Fruit fly (Drosophila melanogaster) Kc167 (cell line): ENCODE results near the gene Acyp.

Experiments
- Myc ChIP-seq: fragments of >200 bp; optimal IDR thresholded peaks from 2 replicates; lab custom pipeline; 2017; ENCODE audit warnings: missing external identifiers
- h ChIP-seq: fragments of >200 bp; optimal IDR thresholded peaks from 3 replicates; lab custom pipeline; 2018; ENCODE audit warnings: missing external identifiers

DNA sequence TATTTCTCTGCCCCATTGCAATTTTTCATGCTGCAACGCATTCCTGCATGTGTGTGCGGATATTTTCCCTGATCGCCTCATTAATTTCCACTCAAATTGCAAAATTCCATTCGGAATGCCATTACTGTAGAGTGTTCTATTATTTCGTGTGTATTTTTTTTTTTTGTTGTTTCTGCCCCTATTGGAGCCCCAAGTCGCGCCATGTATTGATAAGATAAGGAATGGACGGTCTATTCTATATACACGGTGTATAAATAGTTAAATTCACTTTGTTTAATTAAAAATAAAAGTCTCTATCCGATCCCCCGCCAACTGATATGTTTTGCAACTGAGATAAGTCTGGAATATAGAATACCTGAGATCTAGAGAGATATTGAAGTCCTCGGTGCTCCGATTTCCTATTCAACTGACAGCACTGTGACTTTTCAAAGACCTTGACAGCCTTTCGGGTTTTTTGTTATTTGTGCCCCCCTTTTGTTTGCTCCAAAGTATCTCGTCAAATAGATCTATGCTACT is 30.4 kb upstream of the Acyp start:
- no peak for TF ChIP-seq Myc (lab: Kevin White, UChicago)
- TF ChIP-seq h (lab: Kevin White, UChicago) = no peak
